Fruit fly (Drosophila melanogaster): ENCODE results near the gene Uch-L5.
A peak's percentile ranks its signal among the peaks of the same experiment; 100 is the strongest.

The Uch-L5 gene

DNA sequence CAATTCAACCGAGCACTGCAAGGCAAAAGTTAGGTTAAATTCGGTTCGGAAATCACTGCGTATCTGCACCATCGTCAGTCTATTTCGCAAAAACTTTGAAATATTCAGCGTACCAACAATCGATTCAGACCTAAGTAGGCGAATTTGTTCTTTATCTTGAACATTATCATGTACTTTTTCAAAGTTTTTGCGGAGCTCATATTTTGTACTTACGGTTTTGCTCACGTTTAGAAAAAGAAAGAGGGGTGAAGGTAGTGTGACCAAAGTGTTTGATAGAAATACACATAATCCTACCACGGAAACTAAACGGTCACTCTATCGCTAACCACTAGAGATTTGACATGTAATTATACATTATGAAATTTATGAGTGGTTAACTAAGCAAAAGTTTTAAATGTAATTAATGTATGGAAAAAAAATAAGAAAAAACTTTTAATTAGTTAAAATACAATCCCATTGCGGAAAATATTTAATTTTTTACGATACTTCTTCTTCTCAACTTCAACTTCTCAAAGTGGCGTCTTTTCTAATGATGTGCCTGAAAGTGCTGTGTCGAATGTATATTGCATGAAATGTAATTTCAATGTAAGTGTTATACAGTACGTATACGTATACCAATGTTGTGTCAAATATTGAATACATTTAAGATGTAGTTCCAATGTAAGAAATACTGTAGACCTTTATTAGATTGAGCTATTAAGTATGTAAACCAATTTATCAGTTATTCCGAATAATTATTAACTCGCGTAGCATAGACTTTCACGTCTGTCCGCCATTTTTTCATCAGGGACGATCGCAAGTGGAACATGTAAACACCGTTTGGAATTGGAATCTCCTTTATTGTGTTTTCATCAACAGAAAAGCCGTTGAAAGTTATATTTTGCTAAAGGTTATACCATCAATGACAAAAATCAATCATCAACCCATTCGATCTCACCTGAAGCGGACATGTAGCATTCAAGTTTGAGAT is 34.8 kb upstream of the Uch-L5 start, which contains the start of gene RpS9 (continued):
- no peak for TF ChIP-seq sc (optimal IDR thresholded peaks at IDR 0.05)
- no peak for TF ChIP-seq sc (GFP tag; optimal IDR thresholded peaks at IDR 0.05)
- peak; percentile 47 for TF ChIP-seq CG12769 (tag; optimal IDR thresholded peaks at IDR 0.05)
- no peak for TF ChIP-seq NK7.1 (GFP tag; optimal IDR thresholded peaks at IDR 0.05)
- no peak for TF ChIP-seq CG10431 (GFP tag; optimal IDR thresholded peaks at IDR 0.05)
- TF ChIP-seq lbe (GFP tag; optimal IDR thresholded peaks at IDR 0.05) = no peak
- TF ChIP-seq CG4360 (GFP tag; IDR thresholded peaks at IDR 0.05) = 0 out of 2 replicates have a peak, but pooled peaks have one; percentile 19
- peak; percentile 68 for TF ChIP-seq Mes4 (GFP tag; optimal IDR thresholded peaks at IDR 0.05)
- TF ChIP-seq CG7745 (tag; optimal IDR thresholded peaks at IDR 0.05) = peak; percentile 8
- no peak for TF ChIP-seq CG15696 (tag; optimal IDR thresholded peaks at IDR 0.05)
- TF ChIP-seq B-H2 (GFP tag; optimal IDR thresholded peaks at IDR 0.05) = no peak
- peak; percentile 46 for TF ChIP-seq CG2712 (tag; optimal IDR thresholded peaks at IDR 0.05)
- peak; percentile 49; the same call in 1 of the 3 replicates for TF ChIP-seq ci (GFP tag; IDR thresholded peaks at IDR 0.05)
- no peak for TF ChIP-seq grn (GFP tag; optimal IDR thresholded peaks at IDR 0.05)
- TF ChIP-seq fu2 (GFP tag; optimal IDR thresholded peaks at IDR 0.05) = no peak
- peak; percentile 35 for TF ChIP-seq CG11504 (tag; optimal IDR thresholded peaks at IDR 0.05)
- TF ChIP-seq Lhr (GFP tag; optimal IDR thresholded peaks at IDR 0.05) = peak; percentile 63
- TF ChIP-seq unc-4 (GFP tag; IDR thresholded peaks at IDR 0.05; ENCODE audit: partially characterized antibody) = no peak
- TF ChIP-seq HLH54F (GFP tag; optimal IDR thresholded peaks at IDR 0.05) = no peak
- peak in 1 of 2 experiments; percentile 22 for TF ChIP-seq Eip74EF (GFP tag; optimal IDR thresholded peaks at IDR 0.05)
- no peak for TF ChIP-seq Aef1 (GFP tag; IDR thresholded peaks at IDR 0.05)
- no peak for TF ChIP-seq CG13123 (GFP tag; optimal IDR thresholded peaks at IDR 0.05)
- TF ChIP-seq Six4 (GFP tag; optimal IDR thresholded peaks at IDR 0.05) = no peak
- TF ChIP-seq CG6683 (GFP tag; optimal IDR thresholded peaks at IDR 0.05) = no peak
- TF ChIP-seq CG8359 (GFP tag; optimal IDR thresholded peaks at IDR 0.05; ENCODE audit: borderline replicate concordance) = no peak
- TF ChIP-seq cg (GFP tag; optimal IDR thresholded peaks at IDR 0.05) = no peak
- TF ChIP-seq CG10654 (GFP tag; optimal IDR thresholded peaks at IDR 0.05) = no peak
- TF ChIP-seq dmrt99B (tag; optimal IDR thresholded peaks at IDR 0.05) = peak; percentile 13
- no peak for TF ChIP-seq Opbp (GFP tag; IDR thresholded peaks at IDR 0.05; ENCODE audit: partially characterized antibody)
- no peak for TF ChIP-seq CG6272 (GFP tag; IDR thresholded peaks at IDR 0.05)
- peak; percentile 69 for TF ChIP-seq Jarid2 (GFP tag; optimal IDR thresholded peaks at IDR 0.05)
- no peak for TF ChIP-seq Rx (GFP tag; IDR thresholded peaks at IDR 0.05)
- no peak for TF ChIP-seq CG1233 (GFP tag; optimal IDR thresholded peaks at IDR 0.05)
- no peak for TF ChIP-seq Ada2b (GFP tag; IDR thresholded peaks at IDR 0.05)
- peak in 1 of 3 experiments; percentile 37 for TF ChIP-seq Stat92E (GFP tag; optimal IDR thresholded peaks at IDR 0.05)
- TF ChIP-seq Atf3 (GFP tag; optimal IDR thresholded peaks at IDR 0.05) = no peak
- TF ChIP-seq Awh (GFP tag; IDR thresholded peaks at IDR 0.05) = no peak
- no peak for TF ChIP-seq slp2 (GFP tag; optimal IDR thresholded peaks at IDR 0.05)
- TF ChIP-seq CG34376 (GFP tag; optimal IDR thresholded peaks at IDR 0.05) = peak; percentile 75
- peak; percentile 67 for TF ChIP-seq CrebB (tag; optimal IDR thresholded peaks at IDR 0.05)
- peak; percentile 8 for TF ChIP-seq CG13775 (GFP tag; optimal IDR thresholded peaks at IDR 0.05)
- TF ChIP-seq fd102C (GFP tag; optimal IDR thresholded peaks at IDR 0.05) = no peak
- no peak for TF ChIP-seq seq (GFP tag; IDR thresholded peaks at IDR 0.05)
- no peak for TF ChIP-seq CG13424 (tag; optimal IDR thresholded peaks at IDR 0.05)
- no peak for TF ChIP-seq Hr39 (optimal IDR thresholded peaks at IDR 0.05)
- no peak for TF ChIP-seq Gug (GFP tag; IDR thresholded peaks at IDR 0.05)
- no peak for TF ChIP-seq da (GFP tag; optimal IDR thresholded peaks at IDR 0.05)
- TF ChIP-seq nau (GFP tag; optimal IDR thresholded peaks at IDR 0.05) = peak; percentile 4
